Worm (Caenorhabditis elegans): Measurements from ENCODE around the gene C34B4.5.
A peak's percentile ranks its signal among the peaks of the same experiment; 100 is the strongest.

Gene C34B4.5

DNA sequence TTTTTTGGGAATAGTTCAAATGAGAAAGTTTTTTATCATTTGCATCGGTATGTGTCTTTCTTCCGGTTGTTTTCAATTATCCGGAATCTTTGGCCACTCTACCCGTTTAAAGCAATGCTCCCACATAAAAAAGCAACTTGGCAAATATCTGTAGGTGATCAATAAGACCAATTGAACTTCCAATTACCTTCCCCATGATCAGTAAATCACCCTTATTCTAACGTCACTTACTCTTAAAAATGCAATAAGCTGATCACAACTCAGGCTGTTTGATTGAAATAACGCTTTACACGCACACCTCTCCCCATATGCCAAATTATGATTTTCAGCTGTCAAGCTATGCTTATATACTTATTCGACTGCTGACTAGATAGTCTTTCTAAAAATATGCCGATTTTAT lies at the start of gene C34B4.5:
C34B4.5 (plus strand) TSS at position 301 of the 400 bp plus-strand sequence.
- TF ChIP-seq sox-4 (tag; optimal IDR thresholded peaks at IDR 0.05) (no peak), K09A11.1 (tag; optimal IDR thresholded peaks at IDR 0.05; ENCODE audit: insufficient read depth) (no peak)

DNA sequence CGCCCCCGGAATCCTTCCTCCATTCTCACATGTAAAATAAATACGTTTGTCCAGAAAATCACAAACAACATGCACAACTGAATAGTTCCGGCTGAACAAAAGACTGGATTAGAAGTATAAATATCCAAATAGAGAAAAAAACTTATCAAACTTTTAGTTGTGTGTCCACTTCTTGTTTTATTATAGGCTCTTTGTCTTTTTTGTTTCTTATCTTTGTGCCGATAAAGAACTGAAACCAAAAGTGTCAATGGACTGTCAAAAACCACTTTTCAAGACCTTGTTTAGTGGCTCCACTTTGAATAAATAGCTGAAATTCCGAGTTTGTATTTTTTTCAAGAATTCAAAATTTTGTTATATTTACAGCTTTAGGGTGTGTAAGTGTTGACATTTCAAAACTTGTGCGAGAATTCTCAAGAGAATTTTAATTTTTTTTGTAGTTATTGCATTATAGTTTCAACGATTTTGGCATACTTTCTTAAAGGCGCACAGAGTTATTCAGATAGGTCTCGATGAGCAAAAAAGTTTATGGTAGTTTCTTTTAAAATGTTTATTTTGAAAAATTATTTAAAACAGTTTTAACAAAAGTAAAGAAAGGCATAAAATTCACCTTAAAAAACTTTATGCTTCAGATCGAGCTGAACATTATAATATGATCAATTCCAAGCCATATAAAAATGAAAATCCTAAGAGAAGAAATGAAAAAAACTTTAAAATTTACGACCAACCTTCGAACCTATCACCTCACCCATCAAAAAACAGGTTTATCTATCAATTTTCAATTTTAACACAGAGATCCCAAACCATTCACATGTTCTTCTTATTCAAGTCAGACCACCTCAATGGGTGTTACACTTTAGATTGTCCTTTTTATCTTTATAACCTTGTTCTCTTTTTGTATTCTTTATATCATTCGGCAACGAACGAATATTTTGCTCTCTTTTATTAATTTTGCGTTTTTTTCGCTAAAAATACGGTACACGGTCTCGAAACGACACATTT lies 49.3 kb upstream of the C34B4.5 start:
- TF ChIP-seq pax-1 (tag; optimal IDR thresholded peaks at IDR 0.05) = no peak
- peak; percentile 7 for TF ChIP-seq elt-2 (tag; optimal IDR thresholded peaks at IDR 0.05)

- TF ChIP-seq ceh-45 (GFP tag; IDR thresholded peaks at IDR 0.05) (no peak), nhr-232 (tag; optimal IDR thresholded peaks at IDR 0.05) (no peak), ztf-16 (tag; optimal IDR thresholded peaks at IDR 0.05) (no peak), ahr-1 (tag; optimal IDR thresholded peaks at IDR 0.05) (no peak), ceh-34 (tag; optimal IDR thresholded peaks at IDR 0.05) (no peak), sdc-2 (tag; optimal IDR thresholded peaks at IDR 0.05) (no peak), ceh-2 (tag; optimal IDR thresholded peaks at IDR 0.05) (no peak), rnt-1 (tag; optimal IDR thresholded peaks at IDR 0.05) (no peak), unc-55 (GFP tag; optimal IDR thresholded peaks at IDR 0.05) (no peak), pat-9 (tag; optimal IDR thresholded peaks at IDR 0.05) (no peak), ttx-3 (tag; optimal IDR thresholded peaks at IDR 0.05) (no peak), mec-3 (tag; optimal IDR thresholded peaks at IDR 0.05; ENCODE audit: borderline replicate concordance) (no peak), ceh-18 (tag; optimal IDR thresholded peaks at IDR 0.05) (no peak), pha-2 (tag; optimal IDR thresholded peaks at IDR 0.05) (no peak), che-1 (tag; optimal IDR thresholded peaks at IDR 0.05) (no peak)
Observed at ce11 chrV:13047574-13048030, 48.2 kb upstream of the C34B4.5 start, which contains the start of gene W07G4.5. Gene W07G4.5, plus strand, starts transcription at chrV:13047980.

DNA sequence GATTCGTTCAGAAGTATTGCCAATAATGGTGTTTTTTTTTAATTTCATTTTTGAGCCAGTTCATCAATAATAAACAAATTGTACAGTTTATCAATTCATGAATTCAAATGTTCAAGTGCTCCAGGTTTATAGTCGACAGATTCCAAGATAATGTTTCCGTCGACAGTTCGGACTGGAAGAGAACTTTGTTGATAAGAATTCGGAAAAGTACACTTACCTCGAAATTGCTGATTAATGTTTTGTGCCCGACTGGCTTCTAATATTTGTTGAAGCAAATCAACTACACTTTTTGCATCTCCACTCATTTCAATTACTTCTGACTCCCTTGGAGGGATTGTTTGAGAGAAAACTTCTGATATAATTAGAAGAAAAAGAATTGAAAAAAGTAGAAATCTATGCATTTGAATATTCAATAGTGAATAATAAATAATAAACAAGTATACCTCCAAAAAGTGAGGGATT lies 46.6 kb upstream of the C34B4.5 start, which contains the start of gene W07G4.8:
W07G4.8 (minus strand) TSS at position 412 of the 462 bp plus-strand sequence.
- TF ChIP-seq ceh-22 (tag; optimal IDR thresholded peaks at IDR 0.05) (no peak), ceh-30 (tag; optimal IDR thresholded peaks at IDR 0.05) (no peak), pha-2 (tag; optimal IDR thresholded peaks at IDR 0.05) (no peak), dve-1 (tag; optimal IDR thresholded peaks at IDR 0.05) (no peak)

ce11 chrV:13053635-13054034 lies 42.1 kb upstream of the C34B4.5 start, which contains the start of gene srr-1:
Gene srr-1, minus strand, starts transcription at chrV:13053735.
- TF ChIP-seq ceh-19 (GFP tag; optimal IDR thresholded peaks at IDR 0.05) = no peak
- TF ChIP-seq pat-9 (tag; optimal IDR thresholded peaks at IDR 0.05) = no peak
- no peak for TF ChIP-seq pqm-1 (tag; optimal IDR thresholded peaks at IDR 0.05)
- no peak for TF ChIP-seq ama-1 (optimal IDR thresholded peaks at IDR 0.05)
- TF ChIP-seq dmd-4 (tag; optimal IDR thresholded peaks at IDR 0.05; ENCODE audit: borderline replicate concordance) = no peak
- no peak for TF ChIP-seq ceh-34 (tag; optimal IDR thresholded peaks at IDR 0.05)
- no peak for TF ChIP-seq sox-2 (GFP tag; IDR thresholded peaks at IDR 0.05)
- TF ChIP-seq ceh-31 (tag; optimal IDR thresholded peaks at IDR 0.05) = no peak
- no peak for TF ChIP-seq fkh-6 (tag; optimal IDR thresholded peaks at IDR 0.05)
- no peak for TF ChIP-seq Y22D7AL.16 (tag; optimal IDR thresholded peaks at IDR 0.05)
- TF ChIP-seq pax-1 (tag; optimal IDR thresholded peaks at IDR 0.05) = no peak
- TF ChIP-seq ceh-2 (tag; optimal IDR thresholded peaks at IDR 0.05) = no peak

DNA sequence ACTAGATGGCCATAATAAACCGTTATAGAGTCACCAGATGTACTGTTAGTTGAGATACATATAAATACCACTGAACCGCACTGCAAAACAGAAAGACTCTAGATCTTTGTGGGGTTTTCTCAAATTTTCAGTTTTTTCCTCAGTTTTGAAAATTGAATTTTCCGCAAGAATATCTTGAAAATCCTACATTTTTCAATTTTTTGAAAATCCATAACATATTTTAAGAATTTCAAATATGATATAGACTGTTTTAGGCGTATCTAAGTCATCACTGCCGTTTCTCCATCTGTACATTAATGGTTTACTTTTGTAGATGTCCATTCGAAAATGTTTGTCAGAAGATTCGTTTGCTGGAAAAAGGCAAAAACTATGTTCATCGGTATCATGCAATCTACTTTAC lies 33.9 kb upstream of the C34B4.5 start, which contains the start of gene F42E8.1:
F42E8.1 (plus strand) TSS at position 301 of the 400 bp plus-strand sequence.
- TF ChIP-seq ceh-22 (tag; optimal IDR thresholded peaks at IDR 0.05) = no peak
- no peak for TF ChIP-seq pha-2 (tag; optimal IDR thresholded peaks at IDR 0.05)

Measured in whole organism, late embryonic.